Fruit fly (Drosophila melanogaster): ENCODE measurements around the gene Eaf6.

The Eaf6 gene

dm6 chr3L:5641547-5641946 lies 33.4 kb upstream of the Eaf6 start:
- no peak for TF ChIP-seq Dp (GFP tag; optimal IDR thresholded peaks at IDR 0.05)
- TF ChIP-seq CG11723 (GFP tag; optimal IDR thresholded peaks at IDR 0.05), result no peak
- no peak for TF ChIP-seq hb (GFP tag; IDR thresholded peaks at IDR 0.05; ENCODE audit: partially characterized antibody)
- TF ChIP-seq CG7987 (GFP tag; optimal IDR thresholded peaks at IDR 0.05), result no peak
- no peak for TF ChIP-seq CG18764 (GFP tag; optimal IDR thresholded peaks at IDR 0.05)

- TF ChIP-seq Ets65A (GFP tag) (peak; percentile 73), CG7372 (GFP tag; IDR thresholded peaks at IDR 0.05) (peak; percentile 50; the same call in 1 of the 2 replicates), CG16863 (GFP tag; optimal IDR thresholded peaks at IDR 0.05) (no peak)
Measured at dm6 chr3L:5641120-5641519, 33.0 kb upstream of the Eaf6 start.

dm6 chr3L:5640689-5641088 lies 32.6 kb upstream of the Eaf6 start:
- TF ChIP-seq bigmax (GFP tag; optimal IDR thresholded peaks at IDR 0.05), result no peak
- no peak for TF ChIP-seq CG9817 (tag; optimal IDR thresholded peaks at IDR 0.05)
- no peak for TF ChIP-seq CG1602 (GFP tag; optimal IDR thresholded peaks at IDR 0.05)
- no peak for TF ChIP-seq grn (GFP tag; optimal IDR thresholded peaks at IDR 0.05)
- TF ChIP-seq ash1 (GFP tag; optimal IDR thresholded peaks at IDR 0.05), result no peak
- TF ChIP-seq Gug (GFP tag; IDR thresholded peaks at IDR 0.05), result no peak
- TF ChIP-seq Hr39 (optimal IDR thresholded peaks at IDR 0.05), result no peak
- no peak for TF ChIP-seq nom (GFP tag; optimal IDR thresholded peaks at IDR 0.05)
- TF ChIP-seq kah (GFP tag; optimal IDR thresholded peaks at IDR 0.05), result no peak
- no peak for TF ChIP-seq CG12236 (GFP tag; optimal IDR thresholded peaks at IDR 0.05)
- TF ChIP-seq Usf (GFP tag; optimal IDR thresholded peaks at IDR 0.05), result no peak
- no peak for TF ChIP-seq CG9932 (GFP tag; IDR thresholded peaks at IDR 0.05)
- TF ChIP-seq slp2 (GFP tag; optimal IDR thresholded peaks at IDR 0.05), result no peak
- TF ChIP-seq ftz-f1 (GFP tag; optimal IDR thresholded peaks at IDR 0.05), result no peak
- no peak for TF ChIP-seq CG8478 (optimal IDR thresholded peaks at IDR 0.05)

dm6 chr3L:5639474-5639873 lies 31.4 kb upstream of the Eaf6 start:
- TF ChIP-seq Ets65A (GFP tag), result peak; percentile 52
- TF ChIP-seq H15 (GFP tag; IDR thresholded peaks at IDR 0.05), result 0 out of 3 replicates have a peak, but pooled peaks have one; percentile 26
- TF ChIP-seq Fer1 (GFP tag; optimal IDR thresholded peaks at IDR 0.05), result no peak
- TF ChIP-seq Six4 (GFP tag; optimal IDR thresholded peaks at IDR 0.05), result no peak
- 0 out of 3 replicates have a peak, but pooled peaks have one; percentile 10 for TF ChIP-seq CG14860 (GFP tag; IDR thresholded peaks at IDR 0.05; ENCODE audit: partially characterized antibody)

- no peak for TF ChIP-seq CG6254 (GFP tag; optimal IDR thresholded peaks at IDR 0.05)
- no peak for TF ChIP-seq CG3281 (GFP tag; optimal IDR thresholded peaks at IDR 0.05)
- no peak for TF ChIP-seq NC2β (GFP tag; optimal IDR thresholded peaks at IDR 0.05)
- TF ChIP-seq gsb (GFP tag; IDR thresholded peaks at IDR 0.05), result no peak
- TF ChIP-seq CG12236 (GFP tag; optimal IDR thresholded peaks at IDR 0.05), result no peak
- no peak for TF ChIP-seq crc (GFP tag; optimal IDR thresholded peaks at IDR 0.05)
- TF ChIP-seq Hsf (GFP tag; optimal IDR thresholded peaks at IDR 0.05), result no peak
- TF ChIP-seq en (GFP tag; optimal IDR thresholded peaks at IDR 0.05), result no peak
- TF ChIP-seq Nf-YA (GFP tag; IDR thresholded peaks at IDR 0.05), result no peak
Measured at dm6 chr3L:5638542-5639045, 30.5 kb upstream of the Eaf6 start.
